Fruit fly (Drosophila melanogaster) whole organism, embryonic: ENCODE measurements around the gene CG6023.

Source experiments
- Antp ChIP-seq: fragments of 200-800 bp; sonication (Bioruptor generic); optimal IDR thresholded peaks from 3 replicates; lab custom pipeline; 2016; ENCODE audit warnings: missing biosample characterization, missing genetic modification characterization
- CG11696 ChIP-seq: fragments of 200-800 bp; sonication (Bioruptor generic); IDR thresholded peaks from 2 replicates; pipeline ENCODE4 v1.3.6; 2022; ENCODE audit warnings: missing biosample characterization, missing genetic modification characterization
- CG1233 ChIP-seq: fragments of 200-800 bp; sonication (Bioruptor generic); optimal IDR thresholded peaks from 4 replicates; lab custom pipeline; 2018; ENCODE audit warnings: missing biosample characterization, mild to moderate bottlenecking, missing genetic modification characterization
- CG13123 ChIP-seq: fragments of 200-800 bp; sonication (Bioruptor generic); optimal IDR thresholded peaks from 2 replicates; lab custom pipeline; 2016; ENCODE audit warnings: missing biosample characterization, missing genetic modification characterization
- CG15073 ChIP-seq: fragments of 200-800 bp; sonication (Bioruptor generic); optimal IDR thresholded peaks from 2 replicates; lab custom pipeline; 2016; ENCODE audit warnings: missing biosample characterization, missing genetic modification characterization
- CG15514 ChIP-seq: fragments of 200-800 bp; sonication (Bioruptor generic); optimal IDR thresholded peaks from 3 replicates; lab custom pipeline; 2017; ENCODE audit warnings: missing biosample characterization, missing genetic modification characterization, mild to moderate bottlenecking, moderate library complexity, missing genetic modification reagents
- CG1602 ChIP-seq: fragments of 200-800 bp; sonication (Bioruptor generic); optimal IDR thresholded peaks from 3 replicates; lab custom pipeline; 2016; ENCODE audit warnings: missing biosample characterization, missing genetic modification characterization
- CG16813 ChIP-seq: fragments of 200-800 bp; sonication (Bioruptor generic); IDR thresholded peaks from 3 replicates; pipeline ENCODE4 v1.3.6; 2022; ENCODE audit warnings: missing biosample characterization, missing genetic modification characterization; ENCODE audit not compliant: partially characterized antibody
- CG17186 ChIP-seq: fragments of 200-800 bp; sonication (Bioruptor generic); optimal IDR thresholded peaks from 3 replicates; lab custom pipeline; 2017; ENCODE audit warnings: missing biosample characterization, missing genetic modification reagents, missing genetic modification characterization
- CG17612 ChIP-seq: fragments of 200-800 bp; sonication (Bioruptor generic); IDR thresholded peaks from 2 replicates; pipeline ENCODE4 v1.3.6; 2022; ENCODE audit warnings: missing biosample characterization, missing genetic modification characterization
- CG2120 ChIP-seq: fragments of 200-800 bp; sonication (Bioruptor generic); optimal IDR thresholded peaks from 3 replicates; lab custom pipeline; 2016; ENCODE audit warnings: missing biosample characterization, missing genetic modification characterization
- CG4730 ChIP-seq: fragments of 200-800 bp; sonication (Bioruptor generic); IDR thresholded peaks from 2 replicates; pipeline ENCODE4 v1.3.6; 2022; ENCODE audit warnings: missing biosample characterization, missing genetic modification characterization
- CG6689 ChIP-seq: fragments of 200-800 bp; sonication (Bioruptor generic); IDR thresholded peaks from 2 replicates; pipeline ENCODE4 v1.3.6; 2022; ENCODE audit warnings: missing biosample characterization, missing genetic modification characterization
- CG7928 ChIP-seq: fragments of 200-800 bp; sonication (Bioruptor generic); optimal IDR thresholded peaks from 2 replicates; lab custom pipeline; 2017; ENCODE audit warnings: missing biosample characterization, mild to moderate bottlenecking, missing genetic modification characterization
- CG8281 ChIP-seq: fragments of 200-800 bp; sonication (Bioruptor generic); optimal IDR thresholded peaks from 2 replicates; lab custom pipeline; 2018; ENCODE audit warnings: missing biosample characterization, mild to moderate bottlenecking, missing genetic modification characterization, moderate library complexity
- CG9609 ChIP-seq: fragments of 200-800 bp; sonication (Bioruptor generic); optimal IDR thresholded peaks from 3 replicates; lab custom pipeline; 2016; ENCODE audit warnings: missing biosample characterization, missing genetic modification characterization
- CG9932 ChIP-seq: fragments of 200-800 bp; sonication (Bioruptor generic); IDR thresholded peaks from 2 replicates; pipeline ENCODE4 v1.3.6; 2022; ENCODE audit warnings: missing biosample characterization, missing genetic modification characterization
- CTCF ChIP-seq: fragments of 200-800 bp; sonication (Bioruptor generic); optimal IDR thresholded peaks from 2 replicates; lab custom pipeline; 2017; ENCODE audit warnings: missing biosample characterization, mild to moderate bottlenecking, missing genetic modification characterization, moderate library complexity
- CrebB ChIP-seq: fragments of 200-800 bp; sonication (Bioruptor generic); optimal IDR thresholded peaks from 3 replicates; lab custom pipeline; 2018; ENCODE audit warnings: missing biosample characterization, mild to moderate bottlenecking, missing genetic modification characterization
- D ChIP-seq, 2 experiments: fragments of 200-800 bp in 1 of 2; fragments of >200 bp in 1 of 2; sonication (Bioruptor generic) in 1 of 2; optimal IDR thresholded peaks; 2 replicates in 1 of 2; 3 replicates in 1 of 2; lab custom pipeline; 2017; ENCODE audit warnings: mild to moderate bottlenecking in 1 of 2, missing biosample characterization in 1 of 2, missing genetic modification characterization in 1 of 2, missing genetic modification reagents in 1 of 2
- Fer3 ChIP-seq: fragments of 200-800 bp; sonication (Bioruptor generic); optimal IDR thresholded peaks from 2 replicates; lab custom pipeline; 2018; ENCODE audit warnings: missing biosample characterization, mild to moderate bottlenecking, missing genetic modification characterization, moderate library complexity
- H2.0 ChIP-seq: fragments of 200-800 bp; sonication (Bioruptor generic); IDR thresholded peaks from 2 replicates; pipeline ENCODE4 v1.3.6; 2022; ENCODE audit warnings: missing biosample characterization, missing genetic modification characterization
- Hmr ChIP-seq: fragments of 200-800 bp; sonication (Bioruptor generic); optimal IDR thresholded peaks from 3 replicates; lab custom pipeline; 2017; ENCODE audit warnings: mild to moderate bottlenecking, missing biosample characterization, missing genetic modification reagents, missing genetic modification characterization
- MBD-R2 ChIP-seq: fragments of 200-800 bp; sonication (Bioruptor generic); IDR thresholded peaks from 2 replicates; pipeline ENCODE4 v1.3.6; 2022; ENCODE audit warnings: missing biosample characterization, missing genetic modification characterization
- Max ChIP-seq: fragments of 200-800 bp; sonication (Bioruptor generic); optimal IDR thresholded peaks from 2 replicates; lab custom pipeline; 2016; ENCODE audit warnings: missing biosample characterization, mild to moderate bottlenecking, missing genetic modification characterization
- NC2β ChIP-seq: fragments of 200-800 bp; sonication (Bioruptor generic); optimal IDR thresholded peaks from 2 replicates; lab custom pipeline; 2016; ENCODE audit warnings: missing biosample characterization, missing genetic modification characterization
- Nf-YB ChIP-seq: fragments of 200-800 bp; sonication (Bioruptor generic); optimal IDR thresholded peaks from 3 replicates; lab custom pipeline; 2019; ENCODE audit warnings: missing biosample characterization, mild to moderate bottlenecking, missing genetic modification characterization, moderate library complexity
- Spps ChIP-seq: fragments of 200-800 bp; sonication (Bioruptor generic); optimal IDR thresholded peaks from 2 replicates; lab custom pipeline; 2018; ENCODE audit warnings: missing biosample characterization, mild to moderate bottlenecking, missing genetic modification characterization
- Ssrp ChIP-seq: fragments of 200-800 bp; sonication (Bioruptor generic); optimal IDR thresholded peaks from 2 replicates; lab custom pipeline; 2018; ENCODE audit warnings: missing biosample characterization, mild to moderate bottlenecking, missing genetic modification characterization, moderate library complexity
- Stat92E ChIP-seq, 3 experiments: fragments of >200 bp in 2 of 3; fragments of 200-800 bp in 1 of 3; sonication (Bioruptor generic) in 1 of 3; optimal IDR thresholded peaks; 2 replicates each; lab custom pipeline; 2017 to 2019; ENCODE audit warnings: missing biosample characterization in 3 of 3, missing genetic modification characterization in 3 of 3, mild to moderate bottlenecking in 1 of 3, moderate library complexity in 1 of 3
- chn ChIP-seq: fragments of 200-800 bp; sonication (Bioruptor generic); optimal IDR thresholded peaks from 2 replicates; lab custom pipeline; 2016; ENCODE audit warnings: missing biosample characterization, missing genetic modification characterization
- danr ChIP-seq: fragments of 200-800 bp; sonication (Bioruptor generic); IDR thresholded peaks from 2 replicates; pipeline ENCODE4 v1.3.6; 2022; ENCODE audit warnings: missing biosample characterization, missing genetic modification characterization
- dimm ChIP-seq: fragments of 200-800 bp; sonication (Bioruptor generic); IDR thresholded peaks from 2 replicates; pipeline ENCODE4 v1.3.6; 2022; ENCODE audit warnings: missing biosample characterization, missing genetic modification characterization
- disco-r ChIP-seq: fragments of 200-800 bp; sonication (Bioruptor generic); optimal IDR thresholded peaks from 2 replicates; lab custom pipeline; 2016; ENCODE audit warnings: missing biosample characterization, missing genetic modification characterization
- dmrt99B ChIP-seq: fragments of 200-800 bp; sonication (Bioruptor generic); optimal IDR thresholded peaks from 2 replicates; lab custom pipeline; 2018; ENCODE audit warnings: missing biosample characterization, mild to moderate bottlenecking, missing genetic modification characterization, moderate library complexity
- fd96Cb ChIP-seq: fragments of 200-800 bp; sonication (Bioruptor generic); optimal IDR thresholded peaks from 2 replicates; lab custom pipeline; 2018; ENCODE audit warnings: missing biosample characterization, mild to moderate bottlenecking, missing genetic modification characterization, moderate library complexity
- ftz-f1 ChIP-seq: fragments of 200-800 bp; sonication (Bioruptor generic); optimal IDR thresholded peaks from 2 replicates; lab custom pipeline; 2016; ENCODE audit warnings: missing biosample characterization, missing genetic modification characterization
- grn ChIP-seq: fragments of 200-800 bp; sonication (Bioruptor generic); optimal IDR thresholded peaks from 3 replicates; lab custom pipeline; 2017; ENCODE audit warnings: missing biosample characterization, missing genetic modification characterization
- gsb ChIP-seq: fragments of 200-800 bp; sonication (Bioruptor generic); IDR thresholded peaks from 2 replicates; pipeline ENCODE4 v1.3.6; 2022; ENCODE audit warnings: missing biosample characterization, missing genetic modification characterization
- mam ChIP-seq: fragments of 200-800 bp; sonication (Bioruptor generic); optimal IDR thresholded peaks from 3 replicates; lab custom pipeline; 2016; ENCODE audit warnings: missing biosample characterization, missing genetic modification characterization
- nerfin-2 ChIP-seq: fragments of 200-800 bp; sonication (Bioruptor generic); IDR thresholded peaks from 2 replicates; pipeline ENCODE4 v1.3.6; 2022; ENCODE audit warnings: missing biosample characterization, missing genetic modification characterization; ENCODE audit not compliant: partially characterized antibody
- onecut ChIP-seq: fragments of 200-800 bp; sonication (Bioruptor generic); IDR thresholded peaks from 2 replicates; pipeline ENCODE4 v1.3.6; 2022; ENCODE audit warnings: missing biosample characterization, missing genetic modification characterization
- pnt ChIP-seq: fragments of 200-800 bp; sonication (Bioruptor generic); optimal IDR thresholded peaks from 3 replicates; lab custom pipeline; 2016; ENCODE audit warnings: missing biosample characterization, missing genetic modification characterization
- seq ChIP-seq: fragments of 200-800 bp; sonication (Bioruptor generic); IDR thresholded peaks from 2 replicates; pipeline ENCODE4 v1.3.6; 2022; ENCODE audit warnings: missing biosample characterization, missing genetic modification characterization
- sr ChIP-seq: fragments of 200-800 bp; sonication (Bioruptor generic); IDR thresholded peaks from 3 replicates; pipeline ENCODE4 v1.3.6; 2022; ENCODE audit warnings: missing biosample characterization, missing genetic modification characterization
- sug ChIP-seq: fragments of 200-800 bp; optimal IDR thresholded peaks from 2 replicates; lab custom pipeline; 2019; ENCODE audit warnings: missing biosample characterization, mild to moderate bottlenecking, missing genetic modification characterization, moderate library complexity
- toy ChIP-seq: fragments of 200-800 bp; sonication (Bioruptor generic); IDR thresholded peaks from 2 replicates; pipeline ENCODE4 v1.3.6; 2022; ENCODE audit warnings: missing biosample characterization, missing genetic modification characterization
- ttk ChIP-seq: fragments of 200-800 bp; sonication (Bioruptor generic); IDR thresholded peaks from 2 replicates; pipeline ENCODE4 v2.1.2; 2022; ENCODE audit warnings: missing biosample characterization, missing genetic modification characterization
- unc-4 ChIP-seq: fragments of 200-800 bp; sonication (Bioruptor generic); IDR thresholded peaks from 2 replicates; pipeline ENCODE4 v1.3.6; 2022; ENCODE audit warnings: missing biosample characterization, missing genetic modification characterization; ENCODE audit not compliant: partially characterized antibody
- wek ChIP-seq: fragments of 200-800 bp; sonication (Bioruptor generic); optimal IDR thresholded peaks from 3 replicates; lab custom pipeline; 2018; ENCODE audit warnings: missing biosample characterization, mild to moderate bottlenecking, missing genetic modification characterization, moderate library complexity
- zen ChIP-seq: fragments of 200-800 bp; sonication (Bioruptor generic); optimal IDR thresholded peaks from 3 replicates; lab custom pipeline; 2018; ENCODE audit warnings: missing biosample characterization, mild to moderate bottlenecking, missing genetic modification characterization, moderate library complexity

The CG6023 gene

DNA sequence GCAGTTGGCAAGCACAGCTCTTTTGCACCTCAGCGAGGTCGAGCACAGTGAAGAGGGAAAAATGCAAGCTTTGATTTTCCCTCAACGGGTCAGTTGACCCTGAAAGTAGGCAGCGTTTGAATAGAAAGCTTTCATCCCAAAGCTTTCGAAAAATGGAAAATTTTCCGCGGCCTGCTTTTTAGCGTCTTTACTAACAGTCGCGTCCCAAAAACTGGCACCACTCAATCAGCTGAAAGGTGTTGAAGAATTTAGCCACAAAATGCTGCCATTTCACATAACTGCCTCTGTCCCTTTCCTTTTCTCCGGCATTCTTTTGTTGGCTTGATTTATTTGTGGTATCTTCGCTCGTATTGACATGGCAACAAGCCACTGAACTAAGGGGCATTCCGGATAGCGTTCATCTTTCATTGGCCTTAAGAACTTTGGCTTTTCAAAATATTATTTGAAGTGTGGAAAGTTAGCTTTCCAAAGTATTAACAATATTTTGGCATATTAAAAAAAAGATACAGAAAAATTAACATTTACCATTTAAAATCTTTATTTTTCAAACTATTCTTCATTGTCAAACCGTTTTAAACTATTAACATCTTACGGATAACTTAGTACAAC lies 977 bp downstream of the CG6023 start (continued):
- peak; percentile 24 for TF ChIP-seq CG2120 (GFP tag; lab: Kevin White, UChicago)
- no peak for TF ChIP-seq seq (GFP tag; lab: Robert Waterston, UW)
- TF ChIP-seq Hmr (GFP tag; lab: Kevin White, UChicago), result no peak
- TF ChIP-seq Fer3 (tag; lab: Kevin White, UChicago), result no peak
- no peak for TF ChIP-seq CG9609
- no peak for TF ChIP-seq Spps (tag; lab: Kevin White, UChicago)
- no peak for TF ChIP-seq D (optimal IDR thresholded peaks at IDR 0.05; lab: Kevin White, UChicago)
- TF ChIP-seq D (GFP tag; optimal IDR thresholded peaks at IDR 0.05; lab: Kevin White, UChicago), result no peak
- TF ChIP-seq unc-4 (GFP tag; lab: Robert Waterston, UW), result no peak
- no peak for TF ChIP-seq ttk (GFP tag; lab: Robert Waterston, UW)
- no peak for TF ChIP-seq onecut (GFP tag; lab: Robert Waterston, UW)
- no peak for TF ChIP-seq CG17612 (GFP tag; lab: Robert Waterston, UW)
- peak; percentile 10 for TF ChIP-seq ftz-f1 (GFP tag; lab: Kevin White, UChicago)
- TF ChIP-seq toy (GFP tag; lab: Robert Waterston, UW), result no peak
- TF ChIP-seq chn (GFP tag; lab: Kevin White, UChicago), result no peak
- no peak for TF ChIP-seq CG16813 (GFP tag; lab: Robert Waterston, UW)
- TF ChIP-seq mam (GFP tag; lab: Kevin White, UChicago), result peak; percentile 51
- no peak for TF ChIP-seq danr (GFP tag; lab: Robert Waterston, UW)
- no peak for TF ChIP-seq dmrt99B (tag; lab: Kevin White, UChicago)
- TF ChIP-seq Antp, result no peak
- TF ChIP-seq MBD-R2 (GFP tag; lab: Robert Waterston, UW), result no peak
- no peak for TF ChIP-seq zen
- no peak for TF ChIP-seq H2.0
- TF ChIP-seq CTCF, result peak; percentile 53
- no peak for TF ChIP-seq pnt (GFP tag; lab: Kevin White, UChicago)
- TF ChIP-seq dimm (GFP tag; lab: Robert Waterston, UW), result no peak
- TF ChIP-seq disco-r, result no peak
- TF ChIP-seq grn, result no peak
- TF ChIP-seq CG15514 (GFP tag; lab: Kevin White, UChicago), result no peak
- no peak for TF ChIP-seq Nf-YB (GFP tag; lab: Kevin White, UChicago)
- TF ChIP-seq CG11696 (GFP tag; lab: Robert Waterston, UW), result no peak
- TF ChIP-seq Max, result no peak
- peak; percentile 94 for TF ChIP-seq CG15073 (GFP tag; lab: Kevin White, UChicago)
- no peak for TF ChIP-seq CG6689
- TF ChIP-seq sug, result no peak
- TF ChIP-seq sr (GFP tag; lab: Robert Waterston, UW), result no peak
- no peak for TF ChIP-seq CG1233
- TF ChIP-seq nerfin-2, result no peak
- TF ChIP-seq wek (GFP tag; lab: Kevin White, UChicago), result no peak
- TF ChIP-seq NC2β, result no peak
- no peak for TF ChIP-seq CG1602 (GFP tag; lab: Kevin White, UChicago)
- 0 out of 2 replicates have a peak, but pooled peaks have one; percentile 8 for TF ChIP-seq CG9932 (GFP tag; lab: Robert Waterston, UW)
- TF ChIP-seq CG4730 (GFP tag; lab: Robert Waterston, UW), result no peak
- TF ChIP-seq gsb (GFP tag; lab: Robert Waterston, UW), result no peak
- TF ChIP-seq CrebB (tag; lab: Kevin White, UChicago), result no peak
- no peak for TF ChIP-seq Ssrp
- no peak for TF ChIP-seq Stat92E (GFP tag; optimal IDR thresholded peaks at IDR 0.05; lab: Kevin White, UChicago)
- TF ChIP-seq fd96Cb (tag; lab: Kevin White, UChicago), result no peak
- no peak for TF ChIP-seq CG13123 (GFP tag; lab: Kevin White, UChicago)
- no peak for TF ChIP-seq CG8281 (tag; lab: Kevin White, UChicago)
- TF ChIP-seq CG7928 (GFP tag; lab: Kevin White, UChicago), result no peak
- no peak for TF ChIP-seq CG17186 (GFP tag; lab: Kevin White, UChicago)
